Worm (Caenorhabditis elegans): ENCODE results near the gene fbxb-19.

Gene fbxb-19

DNA sequence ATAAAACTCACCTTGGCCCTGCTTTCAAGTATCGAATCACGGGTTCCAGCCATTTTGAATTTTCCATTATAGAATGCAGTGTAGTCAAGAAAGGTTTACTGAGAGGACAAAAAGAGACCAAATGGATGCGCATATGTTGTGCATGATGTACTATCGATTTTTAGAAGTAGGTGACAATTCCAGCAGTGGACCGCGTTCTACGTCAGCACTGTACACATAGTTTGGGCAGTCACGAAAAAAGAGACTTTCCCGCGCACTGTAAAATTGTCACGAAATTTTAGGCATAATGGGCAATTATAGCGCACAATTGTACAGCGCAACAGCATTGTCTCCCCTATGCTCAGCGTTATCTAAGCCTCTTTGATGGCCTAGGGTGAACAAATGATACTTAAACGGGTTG is 2.0 kb upstream of the fbxb-19 start, which contains the start of gene fbxc-22:
TSS of gene fbxc-22 (minus strand) at position 101 of the 400 bp plus-strand sequence.
- TF ChIP-seq ceh-16 (tag; optimal IDR thresholded peaks at IDR 0.05) = no peak
- no peak for TF ChIP-seq gmeb-1 (tag; optimal IDR thresholded peaks at IDR 0.05)
- no peak for TF ChIP-seq elt-3 (tag; optimal IDR thresholded peaks at IDR 0.05)
- TF ChIP-seq ceh-82 (tag; optimal IDR thresholded peaks at IDR 0.05) = no peak
- no peak for TF ChIP-seq lin-39 (tag; optimal IDR thresholded peaks at IDR 0.05)
- no peak for TF ChIP-seq unc-62 (GFP tag; optimal IDR thresholded peaks at IDR 0.05)
- no peak for TF ChIP-seq nhr-10 (tag; optimal IDR thresholded peaks at IDR 0.05)
- TF ChIP-seq peb-1 (tag; optimal IDR thresholded peaks at IDR 0.05) = no peak
- no peak for TF ChIP-seq fos-1 (tag; optimal IDR thresholded peaks at IDR 0.05)
- TF ChIP-seq mab-5 (tag; optimal IDR thresholded peaks at IDR 0.05) = no peak
- TF ChIP-seq nhr-25 (tag; optimal IDR thresholded peaks at IDR 0.05) = no peak
- TF ChIP-seq nhr-11 (tag; optimal IDR thresholded peaks at IDR 0.05) = no peak
- no peak for TF ChIP-seq sma-9 (GFP tag; optimal IDR thresholded peaks at IDR 0.05)
- no peak for TF ChIP-seq sma-9 (tag; optimal IDR thresholded peaks at IDR 0.05)
- no peak for TF ChIP-seq aly-2 (tag; optimal IDR thresholded peaks at IDR 0.05)
- no peak for TF ChIP-seq Y55F3AM.14 (GFP tag; optimal IDR thresholded peaks at IDR 0.05)
- TF ChIP-seq R02D3.7 (tag; optimal IDR thresholded peaks at IDR 0.05) = no peak
- TF ChIP-seq unc-39 (tag; optimal IDR thresholded peaks at IDR 0.05) = no peak
- no peak for TF ChIP-seq ztf-1 (GFP tag; conservative IDR thresholded peaks at IDR 0.05)
- TF ChIP-seq blmp-1 (tag; optimal IDR thresholded peaks at IDR 0.05; ENCODE audit: insufficient read depth) = no peak
- no peak for TF ChIP-seq nhr-12 (tag; optimal IDR thresholded peaks at IDR 0.05)

ce11 chrII:1683742-1684141 is 5.2 kb downstream of the fbxb-19 start, which contains the start of gene fbxb-25:
fbxb-25 (plus strand) TSS chrII:1684042.
- TF ChIP-seq skn-1 (tag; optimal IDR thresholded peaks at IDR 0.05) (no peak), nhr-25 (tag; optimal IDR thresholded peaks at IDR 0.05) (no peak), mbf-1 (tag; optimal IDR thresholded peaks at IDR 0.05) (no peak), lsy-2 (tag; optimal IDR thresholded peaks at IDR 0.05) (no peak)

- TF ChIP-seq skn-1 (tag; optimal IDR thresholded peaks at IDR 0.05) (no peak), unc-55 (GFP tag; optimal IDR thresholded peaks at IDR 0.05) (no peak), mdl-1 (tag; optimal IDR thresholded peaks at IDR 0.05) (no peak), ztf-1 (GFP tag; conservative IDR thresholded peaks at IDR 0.05) (no peak), Y55F3AM.14 (GFP tag; optimal IDR thresholded peaks at IDR 0.05) (no peak), lin-13 (GFP tag; optimal IDR thresholded peaks at IDR 0.05) (no peak), lin-11 (tag; optimal IDR thresholded peaks at IDR 0.05) (no peak), F13H6.1 (tag; optimal IDR thresholded peaks at IDR 0.05) (no peak)
Observed at ce11 chrII:1682218-1682617, 6.8 kb downstream of the fbxb-19 start, which contains the start of gene fbxb-26. fbxb-26 (plus strand) TSS chrII:1682518.

DNA sequence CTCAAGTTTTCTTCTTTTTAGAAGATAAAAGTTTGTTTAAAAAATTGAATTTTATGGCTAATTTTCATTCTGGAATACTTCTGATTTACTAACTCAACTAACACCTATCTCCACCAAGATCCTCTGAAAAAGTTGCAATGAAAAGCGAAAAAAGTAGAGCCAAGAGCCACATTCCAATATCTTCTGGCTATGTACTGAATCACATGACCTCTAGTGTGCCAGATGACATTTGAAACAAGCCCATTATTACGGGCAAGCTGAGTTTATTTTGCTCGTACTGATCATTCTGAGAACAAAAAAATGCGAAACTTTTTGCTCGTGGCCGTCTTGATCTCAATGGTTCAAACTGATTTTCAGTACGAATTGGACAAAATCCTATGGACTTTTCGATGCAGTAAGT is 9.9 kb downstream of the fbxb-19 start, which contains the start of gene irld-36:
TSS of gene irld-36 (plus strand) at position 301 of the 400 bp plus-strand sequence.
- TF ChIP-seq elt-3 (tag; optimal IDR thresholded peaks at IDR 0.05) (no peak), C34F6.9 (tag; optimal IDR thresholded peaks at IDR 0.05) (no peak)

ce11 chrII:1676088-1676487 is 12.9 kb downstream of the fbxb-19 start, which contains the start of gene fbxb-17:
fbxb-17 (plus strand) TSS chrII:1676388.
- TF ChIP-seq nhr-23 (tag; optimal IDR thresholded peaks at IDR 0.05) (peak; percentile 1), snpc-4 (tag; optimal IDR thresholded peaks at IDR 0.05) (no peak)

DNA sequence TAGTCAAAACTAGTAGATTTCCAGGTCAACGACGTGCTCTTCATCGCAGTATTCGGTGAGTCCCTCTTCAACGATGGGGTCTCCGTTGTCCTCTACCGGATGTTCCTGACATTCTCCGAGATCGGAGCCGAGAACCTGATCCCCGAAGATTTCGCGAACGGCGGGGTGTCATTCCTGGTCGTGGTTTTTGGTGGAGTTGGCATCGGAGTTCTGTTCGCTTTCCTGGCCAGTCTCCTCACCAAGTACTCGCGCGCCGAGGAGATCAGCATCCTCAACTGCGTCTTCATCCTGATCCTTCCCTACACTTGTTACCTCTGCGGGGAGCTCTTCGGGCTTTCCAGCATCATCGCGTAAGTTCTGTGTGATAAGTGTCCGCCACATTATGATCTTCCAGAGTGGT is 16.3 kb downstream of the fbxb-19 start:
- TF ChIP-seq mab-5 (tag; optimal IDR thresholded peaks at IDR 0.05) = no peak
- no peak for TF ChIP-seq unc-55 (GFP tag; optimal IDR thresholded peaks at IDR 0.05)
- TF ChIP-seq skn-1 (tag; optimal IDR thresholded peaks at IDR 0.05) = no peak
- no peak for TF ChIP-seq nhr-77 (tag; optimal IDR thresholded peaks at IDR 0.05)
- no peak for TF ChIP-seq snpc-4 (tag; optimal IDR thresholded peaks at IDR 0.05)
- TF ChIP-seq dmd-4 (tag; optimal IDR thresholded peaks at IDR 0.05) = no peak
- no peak for TF ChIP-seq F13H6.1 (tag; optimal IDR thresholded peaks at IDR 0.05)
- no peak for TF ChIP-seq ztf-1 (GFP tag; conservative IDR thresholded peaks at IDR 0.05)
- TF ChIP-seq lsy-2 (tag; optimal IDR thresholded peaks at IDR 0.05) = no peak
- TF ChIP-seq nhr-129 (tag; optimal IDR thresholded peaks at IDR 0.05) = no peak

All from whole organism, L2 larva.